Fruit fly (Drosophila melanogaster): Measurements from ENCODE around the gene bnl.

- TF ChIP-seq psq (optimal IDR thresholded peaks at IDR 0.05) (no peak), Sin3A (optimal IDR thresholded peaks at IDR 0.05) (no peak)
Measured at dm6 chr3R:19799614-19800013, 37.0 kb downstream of the bnl start.
